Fruit fly (Drosophila melanogaster) whole organism: ENCODE results near the gene CG18178.

Source experiments
- CG8478 ChIP-seq: fragments of >200 bp; optimal IDR thresholded peaks from 2 replicates; lab custom pipeline; 2018; ENCODE audit warnings: inconsistent platforms
- Dll ChIP-seq: fragments of >200 bp; optimal IDR thresholded peaks from 2 replicates; lab custom pipeline; 2017
- EcR ChIP-seq, 2 experiments: fragments of >200 bp; optimal IDR thresholded peaks; 2 replicates each; lab custom pipeline; 2017; ENCODE audit warnings: missing biosample characterization in 2 of 2, missing genetic modification characterization in 2 of 2, missing genetic modification reagents in 2 of 2
- pan ChIP-seq: fragments of >200 bp; optimal IDR thresholded peaks from 2 replicates; lab custom pipeline; 2017
- psq ChIP-seq: fragments of >200 bp; optimal IDR thresholded peaks from 2 replicates; lab custom pipeline; 2017
- usp ChIP-seq: fragments of >200 bp; optimal IDR thresholded peaks from 2 replicates; lab custom pipeline; 2017; ENCODE audit warnings: missing biosample characterization, missing genetic modification characterization, mixed read lengths

The CG18178 gene

DNA sequence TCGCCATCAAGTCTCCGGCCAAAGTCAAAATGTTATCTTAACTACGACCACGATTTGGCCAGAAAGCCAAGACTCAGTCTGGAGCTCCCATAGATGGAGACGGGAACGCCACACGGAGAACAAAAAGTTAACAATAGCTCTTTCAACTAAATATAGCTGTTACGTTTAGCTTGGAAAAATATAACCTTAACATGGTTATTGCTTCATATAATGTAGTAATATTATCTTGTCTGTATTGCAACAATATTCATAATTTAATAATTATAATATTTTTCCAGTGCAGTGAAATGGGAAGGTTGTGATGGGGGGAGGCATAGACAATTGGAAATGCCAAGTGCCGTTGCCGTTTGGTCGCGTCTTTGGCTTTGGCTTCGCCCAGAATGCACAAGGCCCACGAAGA is 26.4 kb upstream of the CG18178 start:
- TF ChIP-seq usp (GFP tag; lab: Kevin White, UChicago): no peak

DNA sequence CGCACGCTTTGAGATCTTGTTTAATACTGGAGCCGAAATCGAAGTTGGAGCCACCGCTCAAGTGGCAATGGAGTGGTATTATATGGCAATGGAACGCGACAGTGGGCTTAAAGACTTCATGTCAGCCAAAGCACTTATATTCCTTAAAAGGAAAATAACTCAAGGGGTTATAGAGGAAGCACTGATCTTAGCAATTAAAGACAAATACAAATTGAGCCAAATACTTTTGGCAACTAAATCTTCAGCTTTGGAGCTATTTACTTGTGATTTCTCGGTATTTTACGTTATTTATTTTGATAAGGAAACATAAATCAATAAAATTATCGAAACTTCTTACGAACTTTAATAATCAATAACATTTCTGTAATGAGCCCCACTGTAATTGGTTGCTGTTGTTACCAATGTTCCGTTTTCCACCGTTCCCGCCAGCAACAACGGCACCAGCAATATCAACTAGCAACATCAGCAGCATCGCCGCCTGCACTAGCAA is 25.2 kb upstream of the CG18178 start:
- TF ChIP-seq pan (no peak), EcR (GFP tag; optimal IDR thresholded peaks at IDR 0.05; lab: Kevin White, UChicago) (no peak), Dll (lab: Kevin White, UChicago) (no peak), CG8478 (lab: Kevin White, UChicago) (no peak), usp (GFP tag; lab: Kevin White, UChicago) (no peak), psq (lab: Kevin White, UChicago) (no peak)

dm6 chr3L:9742342-9742741 is 23.4 kb upstream of the CG18178 start:
- TF ChIP-seq Dll (lab: Kevin White, UChicago): no peak
- no peak for TF ChIP-seq EcR (GFP tag; optimal IDR thresholded peaks at IDR 0.05; lab: Kevin White, UChicago)
- TF ChIP-seq CG8478 (lab: Kevin White, UChicago): no peak
- no peak for TF ChIP-seq usp (GFP tag; lab: Kevin White, UChicago)
- no peak for TF ChIP-seq pan
- no peak for TF ChIP-seq psq (lab: Kevin White, UChicago)

DNA sequence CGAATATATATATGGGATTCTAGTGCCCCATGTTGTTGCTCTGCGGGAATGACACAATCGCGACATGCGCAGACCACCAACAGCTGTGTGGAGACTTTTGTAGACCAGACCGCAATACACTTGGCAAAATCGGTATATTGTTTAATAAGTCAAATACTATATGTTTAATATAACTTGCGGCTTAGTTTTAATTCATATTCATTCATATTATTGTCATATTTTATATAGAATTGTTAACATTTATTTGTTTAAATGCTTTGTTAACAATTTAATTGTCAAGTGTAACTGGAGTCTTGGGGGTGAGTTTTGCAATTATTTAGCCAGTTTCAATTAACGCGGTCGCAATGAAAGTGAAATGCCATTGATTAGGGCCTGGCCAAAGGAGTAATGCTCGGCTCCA is 20.7 kb upstream of the CG18178 start:
- TF ChIP-seq CG8478 (lab: Kevin White, UChicago) (no peak), psq (lab: Kevin White, UChicago) (no peak), pan (no peak), EcR (GFP tag; optimal IDR thresholded peaks at IDR 0.05; lab: Kevin White, UChicago) (no peak), usp (GFP tag; lab: Kevin White, UChicago) (no peak), Dll (lab: Kevin White, UChicago) (no peak)

DNA sequence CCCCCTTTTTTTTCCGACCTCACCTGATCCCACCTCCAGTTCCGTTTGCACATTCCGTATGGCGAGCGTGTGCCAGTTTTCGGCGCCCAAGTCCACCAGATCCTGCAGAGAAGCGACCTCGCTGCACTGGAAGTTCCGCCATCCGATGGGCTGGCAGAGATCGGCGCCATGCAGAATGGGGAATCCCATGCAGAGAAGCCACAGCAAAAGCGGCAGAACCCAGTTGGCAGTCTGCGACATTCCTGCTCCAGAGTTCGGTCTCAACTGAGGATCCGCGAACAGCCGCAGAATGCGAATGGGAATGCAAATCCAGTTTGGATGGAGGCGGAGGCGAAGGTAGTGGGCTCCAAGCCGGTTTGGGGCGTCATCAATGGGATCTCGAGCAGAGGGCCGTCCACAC is 14.6 kb upstream of the CG18178 start, which contains the start of gene CG6749:
CG6749 (minus strand) TSS at position 245 of the 400 bp plus-strand sequence.
- TF ChIP-seq usp (GFP tag; lab: Kevin White, UChicago) (no peak), EcR (GFP tag; optimal IDR thresholded peaks at IDR 0.05; lab: Kevin White, UChicago) (no peak), Dll (lab: Kevin White, UChicago) (no peak), CG8478 (lab: Kevin White, UChicago) (no peak), psq (lab: Kevin White, UChicago) (no peak), pan (no peak)

- no peak for TF ChIP-seq psq (lab: Kevin White, UChicago)
- no peak for TF ChIP-seq CG8478 (lab: Kevin White, UChicago)
- no peak for TF ChIP-seq pan
- no peak for TF ChIP-seq EcR (GFP tag; optimal IDR thresholded peaks at IDR 0.05; lab: Kevin White, UChicago)
- no peak for TF ChIP-seq usp (GFP tag; lab: Kevin White, UChicago)
- no peak for TF ChIP-seq Dll (lab: Kevin White, UChicago)
Observed at dm6 chr3L:9729795-9730421, 11.0 kb upstream of the CG18178 start, which contains the start of gene ATPsynB. TSS of gene ATPsynB (plus strand) at chr3L:9729999.

dm6 chr3L:9726707-9727106 is 7.8 kb upstream of the CG18178 start, which contains the start of gene Naa60:
TSS of gene Naa60 (plus strand) at chr3L:9726895.
- TF ChIP-seq pan: no peak
- TF ChIP-seq Dll (lab: Kevin White, UChicago): no peak
- no peak for TF ChIP-seq CG8478 (lab: Kevin White, UChicago)
- TF ChIP-seq usp (GFP tag; lab: Kevin White, UChicago): no peak
- TF ChIP-seq psq (lab: Kevin White, UChicago): no peak
- TF ChIP-seq EcR (GFP tag; optimal IDR thresholded peaks at IDR 0.05; lab: Kevin White, UChicago): no peak

- no peak for TF ChIP-seq Dll (lab: Kevin White, UChicago)
Observed at dm6 chr3L:9723108-9723507, 4.2 kb upstream of the CG18178 start, which contains the start of the genes nbs and defl. TSS of gene nbs (minus strand) at chr3L:9723194. TSS of gene defl (plus strand) at chr3L:9723423.

DNA sequence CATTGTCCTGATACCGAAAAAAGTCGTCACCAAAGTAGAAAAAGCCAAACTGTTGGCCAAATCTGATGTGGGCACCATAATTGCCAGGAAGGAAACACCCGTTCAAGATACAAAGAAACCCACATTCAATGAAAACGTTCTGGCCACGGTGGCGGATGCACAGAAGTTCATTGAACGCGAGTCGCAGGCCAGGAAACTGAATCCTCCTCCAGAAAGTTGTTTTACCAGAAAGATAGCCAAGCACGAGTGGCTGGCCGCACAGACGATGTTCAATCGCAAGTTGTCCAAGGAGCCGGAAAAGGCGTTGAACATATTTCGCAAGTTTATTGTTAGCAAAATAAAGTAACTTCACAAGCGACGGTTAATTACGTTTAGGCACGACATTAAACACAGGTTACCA is 1.2 kb upstream of the CG18178 start:
- TF ChIP-seq CG8478 (lab: Kevin White, UChicago) (no peak), Dll (lab: Kevin White, UChicago) (no peak), pan (no peak), EcR (GFP tag; optimal IDR thresholded peaks at IDR 0.05; lab: Kevin White, UChicago) (no peak), usp (GFP tag; lab: Kevin White, UChicago) (no peak), psq (lab: Kevin White, UChicago) (no peak)

DNA sequence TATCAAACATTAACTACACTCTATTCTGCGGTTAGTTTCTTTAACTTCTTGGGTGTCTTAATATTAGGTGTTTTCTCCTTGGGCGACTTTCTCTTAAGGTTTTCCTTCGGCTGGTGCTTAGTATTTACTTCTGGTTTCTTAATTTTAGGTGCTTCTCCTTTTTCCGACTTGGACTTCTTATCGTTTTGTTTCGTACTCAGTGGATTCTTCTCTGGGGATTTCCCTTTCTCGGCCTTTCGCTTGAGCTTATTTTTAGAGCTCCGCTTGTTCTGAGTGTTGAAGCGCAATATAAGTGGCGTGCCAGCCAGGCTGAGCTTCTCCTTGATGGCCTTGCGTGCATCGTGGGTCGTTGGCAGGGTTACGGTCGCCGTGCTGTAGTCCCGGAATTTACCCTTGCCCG is 1.1 kb downstream of the CG18178 start:
- TF ChIP-seq CG8478 (lab: Kevin White, UChicago) (no peak), pan (no peak), usp (GFP tag; lab: Kevin White, UChicago) (no peak), psq (lab: Kevin White, UChicago) (no peak), Dll (lab: Kevin White, UChicago) (no peak), EcR (GFP tag; optimal IDR thresholded peaks at IDR 0.05; lab: Kevin White, UChicago) (no peak)

- TF ChIP-seq Dll (lab: Kevin White, UChicago): no peak
- no peak for TF ChIP-seq CG8478 (lab: Kevin White, UChicago)
- no peak for TF ChIP-seq usp (GFP tag; lab: Kevin White, UChicago)
- no peak for TF ChIP-seq EcR (GFP tag; optimal IDR thresholded peaks at IDR 0.05; lab: Kevin White, UChicago)
- no peak for TF ChIP-seq pan
- TF ChIP-seq psq (lab: Kevin White, UChicago): no peak
Observed at dm6 chr3L:9717101-9717500, 1.8 kb downstream of the CG18178 start.

DNA sequence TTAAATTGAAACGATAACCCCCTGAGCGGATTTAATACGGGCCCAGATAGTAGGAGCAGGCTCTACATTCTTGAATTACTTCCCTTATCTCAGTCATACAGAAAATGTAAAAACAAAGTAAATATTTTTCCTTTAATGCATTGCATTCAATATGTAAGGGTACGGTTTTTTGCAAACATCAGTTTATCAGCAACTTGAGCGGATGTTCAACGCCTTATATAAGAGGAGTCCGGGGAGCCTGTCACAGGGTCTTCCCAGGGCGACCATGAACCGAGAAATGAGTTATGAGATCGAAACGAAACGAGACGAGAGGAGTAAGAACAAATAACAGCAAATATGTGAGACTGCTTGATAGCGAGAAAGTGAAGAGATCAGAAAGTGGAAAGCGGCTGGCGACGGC is 2.3 kb downstream of the CG18178 start:
- no peak for TF ChIP-seq pan
- no peak for TF ChIP-seq CG8478 (lab: Kevin White, UChicago)
- no peak for TF ChIP-seq Dll (lab: Kevin White, UChicago)
- no peak for TF ChIP-seq EcR (GFP tag; optimal IDR thresholded peaks at IDR 0.05; lab: Kevin White, UChicago)
- TF ChIP-seq psq (lab: Kevin White, UChicago): no peak
- TF ChIP-seq usp (GFP tag; lab: Kevin White, UChicago): no peak
